Fruit fly (Drosophila melanogaster) whole organism, embryonic: ENCODE data around the gene Cyp6d4.

Experiments
- CG10654 ChIP-seq: fragments of 200-800 bp; sonication (Bioruptor generic); optimal IDR thresholded peaks from 2 replicates; lab custom pipeline; 2016; ENCODE audit warnings: missing biosample characterization, missing genetic modification characterization
- CG11093 ChIP-seq: fragments of 200-800 bp; sonication (Bioruptor generic); IDR thresholded peaks from 3 replicates; pipeline ENCODE4 v1.3.6; 2022; ENCODE audit warnings: missing biosample characterization, missing genetic modification characterization
- CG11247 ChIP-seq: fragments of 200-800 bp; sonication (Bioruptor generic); IDR thresholded peaks from 2 replicates; pipeline ENCODE4 v1.3.6; 2022; ENCODE audit warnings: missing biosample characterization, missing genetic modification characterization
- CG12391 ChIP-seq: fragments of 200-800 bp; sonication (Bioruptor generic); optimal IDR thresholded peaks from 3 replicates; lab custom pipeline; 2018; ENCODE audit warnings: missing biosample characterization, mild to moderate bottlenecking, missing genetic modification characterization, moderate library complexity
- CG13894 ChIP-seq: fragments of 200-800 bp; sonication (Bioruptor generic); optimal IDR thresholded peaks from 3 replicates; lab custom pipeline; 2018; ENCODE audit warnings: missing biosample characterization, mild to moderate bottlenecking, missing genetic modification characterization, moderate library complexity
- CG14014 ChIP-seq: fragments of 200-800 bp; sonication (Bioruptor generic); IDR thresholded peaks from 2 replicates; pipeline ENCODE4 v1.3.6; 2022; ENCODE audit warnings: missing biosample characterization, missing genetic modification characterization
- CG14860 ChIP-seq: fragments of 200-800 bp; sonication (Bioruptor generic); IDR thresholded peaks from 3 replicates; pipeline ENCODE4 v1.3.6; 2022; ENCODE audit warnings: missing biosample characterization, missing genetic modification characterization; ENCODE audit not compliant: partially characterized antibody
- CG16813 ChIP-seq: fragments of 200-800 bp; sonication (Bioruptor generic); IDR thresholded peaks from 3 replicates; pipeline ENCODE4 v1.3.6; 2022; ENCODE audit warnings: missing biosample characterization, missing genetic modification characterization; ENCODE audit not compliant: partially characterized antibody
- CG16863 ChIP-seq: fragments of 200-800 bp; sonication (Bioruptor generic); optimal IDR thresholded peaks from 3 replicates; lab custom pipeline; 2016; ENCODE audit warnings: missing biosample characterization, missing genetic modification characterization
- CG2120 ChIP-seq: fragments of 200-800 bp; sonication (Bioruptor generic); optimal IDR thresholded peaks from 3 replicates; lab custom pipeline; 2016; ENCODE audit warnings: missing biosample characterization, missing genetic modification characterization
- CG4820 ChIP-seq: fragments of 200-800 bp; sonication (Bioruptor generic); optimal IDR thresholded peaks from 3 replicates; lab custom pipeline; 2016; ENCODE audit warnings: missing biosample characterization, missing genetic modification characterization
- CG7963 ChIP-seq: fragments of 200-800 bp; sonication (Bioruptor generic); IDR thresholded peaks from 3 replicates; pipeline ENCODE4 v1.3.6; 2022; ENCODE audit warnings: missing biosample characterization, missing genetic modification characterization; ENCODE audit not compliant: partially characterized antibody
- CG8944 ChIP-seq: fragments of 200-800 bp; sonication (Bioruptor generic); optimal IDR thresholded peaks from 3 replicates; lab custom pipeline; 2016; ENCODE audit warnings: missing biosample characterization, missing genetic modification characterization
- Doc3 ChIP-seq: fragments of 200-800 bp; sonication (Bioruptor generic); IDR thresholded peaks from 3 replicates; pipeline ENCODE4 v1.3.6; 2022; ENCODE audit warnings: missing biosample characterization, missing genetic modification characterization; ENCODE audit not compliant: partially characterized antibody
- Drgx ChIP-seq: fragments of 200-800 bp; sonication (Bioruptor generic); IDR thresholded peaks from 2 replicates; pipeline ENCODE4 v1.3.6; 2022; ENCODE audit warnings: missing biosample characterization, missing genetic modification characterization
- HLH3B ChIP-seq: fragments of 200-800 bp; sonication (Bioruptor generic); IDR thresholded peaks from 2 replicates; pipeline ENCODE4 v1.3.6; 2022; ENCODE audit warnings: missing biosample characterization, missing genetic modification characterization
- Hmr ChIP-seq: fragments of 200-800 bp; sonication (Bioruptor generic); optimal IDR thresholded peaks from 3 replicates; lab custom pipeline; 2017; ENCODE audit warnings: mild to moderate bottlenecking, missing biosample characterization, missing genetic modification reagents, missing genetic modification characterization
- Hmx ChIP-seq: fragments of 200-800 bp; sonication (Bioruptor generic); optimal IDR thresholded peaks from 2 replicates; lab custom pipeline; 2016; ENCODE audit warnings: missing biosample characterization, missing genetic modification characterization
- Jarid2 ChIP-seq: fragments of 200-800 bp; sonication (Bioruptor generic); optimal IDR thresholded peaks from 3 replicates; lab custom pipeline; 2017; ENCODE audit warnings: mild to moderate bottlenecking, missing biosample characterization, missing genetic modification reagents, missing genetic modification characterization
- Nf-YB ChIP-seq: fragments of 200-800 bp; sonication (Bioruptor generic); optimal IDR thresholded peaks from 3 replicates; lab custom pipeline; 2019; ENCODE audit warnings: missing biosample characterization, mild to moderate bottlenecking, missing genetic modification characterization, moderate library complexity
- Oli ChIP-seq: fragments of 200-800 bp; sonication (Bioruptor generic); optimal IDR thresholded peaks from 2 replicates; lab custom pipeline; 2018; ENCODE audit warnings: missing biosample characterization, mild to moderate bottlenecking, missing genetic modification characterization, moderate library complexity
- Pdp1 ChIP-seq, 2 experiments: fragments of 200-800 bp; sonication (Bioruptor generic); optimal IDR thresholded peaks; 3 replicates each; lab custom pipeline; 2016; ENCODE audit warnings: missing biosample characterization in 2 of 2, missing genetic modification characterization in 2 of 2, mild to moderate bottlenecking in 1 of 2, moderate library complexity in 1 of 2
- Six4 ChIP-seq: fragments of 200-800 bp; sonication (Bioruptor generic); optimal IDR thresholded peaks from 2 replicates; lab custom pipeline; 2016; ENCODE audit warnings: missing biosample characterization, missing genetic modification characterization
- Sox100B ChIP-seq: fragments of 200-800 bp; sonication (Bioruptor generic); optimal IDR thresholded peaks from 3 replicates; lab custom pipeline; 2018; ENCODE audit warnings: missing biosample characterization, mild to moderate bottlenecking, missing genetic modification characterization
- Trl ChIP-seq, 3 experiments: fragments of >200 bp in 2 of 3; fragments of 200-800 bp in 1 of 3; sonication (Bioruptor generic) in 1 of 3; optimal IDR thresholded peaks; 2 replicates in 1 of 3; 3 replicates in 2 of 3; lab custom pipeline; 2016 to 2017; ENCODE audit warnings: missing biosample characterization in 1 of 3, missing genetic modification characterization in 1 of 3
- Vsx1 ChIP-seq: fragments of 200-800 bp; sonication (Bioruptor generic); optimal IDR thresholded peaks from 2 replicates; lab custom pipeline; 2017; ENCODE audit warnings: missing biosample characterization, mild to moderate bottlenecking, missing genetic modification characterization, missing genetic modification reagents
- caup ChIP-seq: fragments of 200-800 bp; sonication (Bioruptor generic); optimal IDR thresholded peaks from 3 replicates; lab custom pipeline; 2017; ENCODE audit warnings: missing biosample characterization, mild to moderate bottlenecking, missing genetic modification characterization, moderate library complexity; ENCODE audit not compliant: severe bottlenecking
- cg ChIP-seq: fragments of 200-800 bp; sonication (Bioruptor generic); optimal IDR thresholded peaks from 3 replicates; lab custom pipeline; 2019; ENCODE audit warnings: missing biosample characterization, mild to moderate bottlenecking, missing genetic modification characterization, moderate library complexity
- chinmo ChIP-seq: fragments of 200-800 bp; sonication (Bioruptor generic); IDR thresholded peaks from 4 replicates; pipeline ENCODE4 v1.3.6; 2022; ENCODE audit warnings: missing biosample characterization, missing genetic modification characterization; ENCODE audit not compliant: partially characterized antibody
- dmrt11E ChIP-seq: fragments of 200-800 bp; sonication (Bioruptor generic); optimal IDR thresholded peaks from 3 replicates; lab custom pipeline; 2018; ENCODE audit warnings: missing biosample characterization, mild to moderate bottlenecking, missing genetic modification characterization, moderate library complexity
- grn ChIP-seq: fragments of 200-800 bp; sonication (Bioruptor generic); optimal IDR thresholded peaks from 3 replicates; lab custom pipeline; 2017; ENCODE audit warnings: missing biosample characterization, missing genetic modification characterization
- lmd ChIP-seq: fragments of 200-800 bp; sonication (Bioruptor generic); IDR thresholded peaks from 2 replicates; pipeline ENCODE4 v1.3.6; 2022; ENCODE audit warnings: missing biosample characterization, missing genetic modification characterization
- maf-S ChIP-seq: fragments of 200-800 bp; sonication (Bioruptor generic); optimal IDR thresholded peaks from 2 replicates; lab custom pipeline; 2016; ENCODE audit warnings: missing biosample characterization, missing genetic modification characterization
- oc ChIP-seq: fragments of 200-800 bp; sonication (Bioruptor generic); optimal IDR thresholded peaks from 2 replicates; lab custom pipeline; 2018; ENCODE audit warnings: missing biosample characterization, mild to moderate bottlenecking, missing genetic modification characterization, moderate library complexity
- pzg ChIP-seq: fragments of 200-800 bp; sonication (Bioruptor generic); optimal IDR thresholded peaks from 3 replicates; lab custom pipeline; 2018; ENCODE audit warnings: missing biosample characterization, mild to moderate bottlenecking, missing genetic modification characterization, moderate library complexity
- schlank ChIP-seq: fragments of 200-800 bp; sonication (Bioruptor generic); optimal IDR thresholded peaks from 2 replicates; lab custom pipeline; 2018; ENCODE audit warnings: missing biosample characterization, mild to moderate bottlenecking, missing genetic modification characterization
- sens ChIP-seq: fragments of 200-800 bp; sonication (Bioruptor generic); peaks from one replicate; lab custom pipeline; 2016; ENCODE audit warnings: missing biosample characterization, missing genetic modification characterization
- slou ChIP-seq: fragments of 200-800 bp; sonication (Bioruptor generic); optimal IDR thresholded peaks from 3 replicates; lab custom pipeline; 2016; ENCODE audit warnings: missing biosample characterization, missing genetic modification characterization
- so ChIP-seq: fragments of 200-800 bp; sonication (Bioruptor generic); IDR thresholded peaks from 3 replicates; pipeline ENCODE4 v1.3.6; 2022; ENCODE audit warnings: missing biosample characterization, missing genetic modification characterization
- ssp ChIP-seq: fragments of 200-800 bp; sonication (Bioruptor generic); IDR thresholded peaks from 2 replicates; pipeline ENCODE4 v1.3.6; 2022; ENCODE audit warnings: missing biosample characterization, missing genetic modification characterization
- tna ChIP-seq: fragments of 200-800 bp; sonication (Bioruptor generic); IDR thresholded peaks from 2 replicates; pipeline ENCODE4 v1.3.6; 2022; ENCODE audit warnings: missing biosample characterization, missing genetic modification characterization; ENCODE audit not compliant: partially characterized antibody
- unc-4 ChIP-seq: fragments of 200-800 bp; sonication (Bioruptor generic); IDR thresholded peaks from 2 replicates; pipeline ENCODE4 v1.3.6; 2022; ENCODE audit warnings: missing biosample characterization, missing genetic modification characterization; ENCODE audit not compliant: partially characterized antibody

The Cyp6d4 gene

dm6 chr3R:22727857-22728256 lies 29.7 kb downstream of the Cyp6d4 start (continued):
- TF ChIP-seq Oli (tag; lab: Kevin White, UChicago) = peak; percentile 7
- TF ChIP-seq HLH3B (GFP tag; lab: Robert Waterston, UW) = no peak
- TF ChIP-seq slou (GFP tag; lab: Kevin White, UChicago) = no peak
- no peak for TF ChIP-seq Doc3 (GFP tag; lab: Robert Waterston, UW)
- peak; percentile 27 for TF ChIP-seq CG2120 (GFP tag; lab: Kevin White, UChicago)
- TF ChIP-seq Drgx (GFP tag; lab: Robert Waterston, UW) = peak; percentile 74
- peak in 1 of 2 experiments; percentile 9 for TF ChIP-seq Pdp1 (GFP tag; optimal IDR thresholded peaks at IDR 0.05; lab: Kevin White, UChicago)
- no peak for TF ChIP-seq CG16813 (GFP tag; lab: Robert Waterston, UW)
- 0 out of 2 replicates have a peak, but pooled peaks have one; percentile 27 for TF ChIP-seq CG11247 (GFP tag; lab: Robert Waterston, UW)
- TF ChIP-seq so (GFP tag; lab: Robert Waterston, UW) = no peak
- TF ChIP-seq lmd = peak; percentile 37
- TF ChIP-seq CG4820 = no peak
- no peak for TF ChIP-seq CG13894 (tag; lab: Kevin White, UChicago)
- no peak for TF ChIP-seq tna (GFP tag; lab: Robert Waterston, UW)
- peak; percentile 3 for TF ChIP-seq Hmr
- peak; percentile 28; the same call in 1 of the 2 replicates for TF ChIP-seq ssp (GFP tag; lab: Robert Waterston, UW)

- no peak for TF ChIP-seq Six4 (GFP tag; lab: Kevin White, UChicago)
- TF ChIP-seq Trl (optimal IDR thresholded peaks at IDR 0.05; lab: Kevin White, UChicago) = peak; percentile 58 to 66
- TF ChIP-seq Trl (GFP tag; optimal IDR thresholded peaks at IDR 0.05; lab: Kevin White, UChicago) = no peak
- TF ChIP-seq CG16863 (GFP tag; lab: Kevin White, UChicago) = no peak
- TF ChIP-seq CG12391 (tag; lab: Kevin White, UChicago) = no peak
- no peak for TF ChIP-seq grn (GFP tag; lab: Kevin White, UChicago)
- TF ChIP-seq cg (GFP tag; lab: Kevin White, UChicago) = peak; percentile 53
- no peak for TF ChIP-seq pzg (GFP tag; lab: Kevin White, UChicago)
- no peak for TF ChIP-seq CG11093
- no peak for TF ChIP-seq maf-S (GFP tag; lab: Kevin White, UChicago)
- TF ChIP-seq tna (GFP tag; lab: Robert Waterston, UW) = 0 out of 2 replicates have a peak, but pooled peaks have one; percentile 17
- TF ChIP-seq, all 482 proteins: peak for 3
These were observed 34.9 kb downstream of the Cyp6d4 start for dm6 chr3R:22732995-22733394.

- no peak for TF ChIP-seq chinmo (GFP tag; lab: Robert Waterston, UW)
- no peak for TF ChIP-seq schlank (tag; lab: Kevin White, UChicago)
- TF ChIP-seq Vsx1 (GFP tag; lab: Kevin White, UChicago) = no peak
- TF ChIP-seq Hmx (GFP tag; lab: Kevin White, UChicago) = no peak
- TF ChIP-seq CG2120 (GFP tag; lab: Kevin White, UChicago) = no peak
- TF ChIP-seq sens = no peak
- no peak for TF ChIP-seq oc (tag; lab: Kevin White, UChicago)
- TF ChIP-seq Sox100B (GFP tag; lab: Kevin White, UChicago) = no peak
- TF ChIP-seq CG14860 (GFP tag; lab: Robert Waterston, UW) = no peak
- TF ChIP-seq CG7963 (GFP tag; lab: Robert Waterston, UW) = no peak
- no peak for TF ChIP-seq Jarid2 (GFP tag; lab: Kevin White, UChicago)
- TF ChIP-seq CG8944 (GFP tag; lab: Kevin White, UChicago) = no peak
- TF ChIP-seq CG14014 (GFP tag; lab: Robert Waterston, UW) = no peak
- no peak for TF ChIP-seq CG10654 (GFP tag; lab: Kevin White, UChicago)
- no peak for TF ChIP-seq dmrt11E (tag; lab: Kevin White, UChicago)
- TF ChIP-seq caup (GFP tag; lab: Kevin White, UChicago) = no peak
- no peak for TF ChIP-seq Nf-YB
- TF ChIP-seq unc-4 (GFP tag; lab: Robert Waterston, UW) = no peak
These were observed 35.6 kb downstream of the Cyp6d4 start, which contains the start of gene Takl2 for dm6 chr3R:22733751-22734150. Takl2 (minus strand) TSS chr3R:22733851.
